Worm (Caenorhabditis elegans) whole organism, L4 larva: ENCODE measurements around the gene lnkn-1.

Source experiments
- D1046.2 ChIP-seq: fragments of 200-800 bp; sonication (Bioruptor generic); IDR thresholded peaks from 2 replicates; pipeline ENCODE4 v1.3.6; 2022; ENCODE audit warnings: missing genetic modification characterization, missing compliant biosample characterization
- F44E2.7 ChIP-seq: fragments of 200-800 bp; sonication (Bioruptor generic); IDR thresholded peaks from 2 replicates; pipeline ENCODE4 v2.1.2; 2022; ENCODE audit warnings: missing genetic modification characterization, missing compliant biosample characterization
- R02D3.7 ChIP-seq: fragments of 150-350 bp; sonication (generic microtip); optimal IDR thresholded peaks from 3 replicates; lab custom pipeline; 2014; ENCODE audit warnings: missing biosample characterization, missing genetic modification characterization
- T26A8.4 ChIP-seq: fragments of 200-800 bp; sonication (Bioruptor generic); IDR thresholded peaks from 2 replicates; pipeline ENCODE4 v1.3.6; 2022; ENCODE audit warnings: missing genetic modification characterization, missing compliant biosample characterization
- Y105C5A.15 ChIP-seq: fragments of 200-800 bp; sonication (Bioruptor generic); IDR thresholded peaks from 2 replicates; pipeline ENCODE4 v1.3.6; 2022; ENCODE audit warnings: missing genetic modification characterization, missing compliant biosample characterization
- aha-1 ChIP-seq: fragments of 150-350 bp; peaks from one replicate; lab custom pipeline; 2014; ENCODE audit warnings: missing biosample characterization, missing genetic modification characterization
- aly-2 ChIP-seq: sonication (generic microtip); optimal IDR thresholded peaks from 2 replicates; lab custom pipeline; 2018; ENCODE audit warnings: missing biosample characterization, missing genetic modification characterization
- attf-4 ChIP-seq: sonication (generic microtip); optimal IDR thresholded peaks from 3 replicates; lab custom pipeline; 2017; ENCODE audit warnings: missing biosample characterization, missing genetic modification characterization
- ceh-20 ChIP-seq: fragments of 200-800 bp; sonication (Bioruptor generic); IDR thresholded peaks from 2 replicates; pipeline ENCODE4 v1.3.6; 2022; ENCODE audit warnings: missing genetic modification reagents, missing genetic modification characterization, missing compliant biosample characterization
- ceh-32 ChIP-seq: sonication (generic microtip); optimal IDR thresholded peaks from 2 replicates; lab custom pipeline; 2016; ENCODE audit warnings: mild to moderate bottlenecking, missing genetic modification characterization, missing compliant biosample characterization; ENCODE audit not compliant: poor library complexity
- ceh-44 ChIP-seq: fragments of 200-800 bp; sonication (Bioruptor generic); IDR thresholded peaks from 2 replicates; pipeline ENCODE4 v1.3.6; 2022; ENCODE audit warnings: missing genetic modification reagents, missing genetic modification characterization, missing compliant biosample characterization
- cey-2 ChIP-seq: sonication (generic microtip); optimal IDR thresholded peaks from 3 replicates; lab custom pipeline; 2017; ENCODE audit warnings: missing genetic modification characterization, mild to moderate bottlenecking, missing compliant biosample characterization, antibody characterized with exemption, borderline replicate concordance; ENCODE audit not compliant: insufficient read depth
- daf-16 ChIP-seq, 3 experiments: sonication (generic microtip); optimal IDR thresholded peaks; 2 replicates each; lab custom pipeline; 2016 to 2017; ENCODE audit warnings: missing genetic modification characterization in 3 of 3, missing genetic modification reagents in 3 of 3, mild to moderate bottlenecking in 2 of 3, missing compliant biosample characterization in 2 of 3, missing biosample characterization in 1 of 3, moderate library complexity in 1 of 3
- daf-19 ChIP-seq: fragments of 200-800 bp; sonication (Bioruptor generic); conservative IDR thresholded peaks from 2 replicates; pipeline ENCODE4 v1.3.6; 2022; ENCODE audit warnings: missing genetic modification characterization, missing compliant biosample characterization
- daf-8 ChIP-seq: fragments of 200-800 bp; sonication (Bioruptor generic); IDR thresholded peaks from 2 replicates; pipeline ENCODE4 v1.3.6; 2022; ENCODE audit warnings: missing genetic modification characterization, missing compliant biosample characterization
- dmd-6 ChIP-seq: fragments of 200-800 bp; sonication (Bioruptor generic); IDR thresholded peaks from 2 replicates; pipeline ENCODE4 v1.3.6; 2022; ENCODE audit warnings: missing genetic modification reagents, missing genetic modification characterization, missing compliant biosample characterization
- dmd-9 ChIP-seq: fragments of 200-800 bp; sonication (Bioruptor generic); IDR thresholded peaks from 2 replicates; pipeline ENCODE4 v1.3.6; 2022; ENCODE audit warnings: missing genetic modification reagents, missing genetic modification characterization, missing compliant biosample characterization
- dve-1 ChIP-seq: sonication (generic microtip); optimal IDR thresholded peaks from 2 replicates; lab custom pipeline; 2017; ENCODE audit warnings: antibody characterized with exemption, mild to moderate bottlenecking, missing genetic modification characterization, missing compliant biosample characterization; ENCODE audit not compliant: insufficient read depth
- egl-27 ChIP-seq: sonication (generic microtip); optimal IDR thresholded peaks from 3 replicates; lab custom pipeline; 2017; ENCODE audit warnings: missing biosample characterization, missing genetic modification reagents, missing genetic modification characterization
- egl-43 ChIP-seq: fragments of 200-800 bp; sonication (Bioruptor generic); IDR thresholded peaks from 2 replicates; pipeline ENCODE4 v1.3.6; 2022; ENCODE audit warnings: missing genetic modification reagents, missing genetic modification characterization, missing compliant biosample characterization
- gei-8 ChIP-seq: fragments of 200-800 bp; sonication (Bioruptor generic); optimal IDR thresholded peaks from 2 replicates; lab custom pipeline; 2018; ENCODE audit warnings: mild to moderate bottlenecking, missing genetic modification characterization, missing compliant biosample characterization
- hif-1 ChIP-seq, 2 experiments: sonication (generic microtip); optimal IDR thresholded peaks; 2 replicates each; lab custom pipeline; 2016 to 2017; ENCODE audit warnings: missing compliant biosample characterization in 2 of 2, missing genetic modification characterization in 2 of 2, missing genetic modification reagents in 2 of 2, missing genotype in 2 of 2, mild to moderate bottlenecking in 1 of 2
- hlh-11 ChIP-seq: fragments of 200-800 bp; sonication (Bioruptor generic); optimal IDR thresholded peaks from 2 replicates; lab custom pipeline; 2018; ENCODE audit warnings: mild to moderate bottlenecking, missing genetic modification characterization, missing compliant biosample characterization
- hmg-1.1 ChIP-seq: fragments of 200-800 bp; sonication (Bioruptor generic); IDR thresholded peaks from 2 replicates; pipeline ENCODE4 v1.3.6; 2022; ENCODE audit warnings: missing genetic modification reagents, missing genetic modification characterization, missing compliant biosample characterization
- lin-38 ChIP-seq: fragments of 200-800 bp; sonication (Bioruptor generic); IDR thresholded peaks from 2 replicates; pipeline ENCODE4 v1.3.6; 2022; ENCODE audit warnings: missing genetic modification reagents, missing genetic modification characterization, missing compliant biosample characterization
- lin-39 ChIP-seq: fragments of 150-350 bp; optimal IDR thresholded peaks from 2 replicates; lab custom pipeline; 2014; ENCODE audit warnings: missing biosample characterization, missing genetic modification reagents, missing genetic modification characterization
- lir-3 ChIP-seq: sonication (generic microtip); optimal IDR thresholded peaks from 2 replicates; lab custom pipeline; 2016; ENCODE audit warnings: mild to moderate bottlenecking, missing genetic modification characterization, missing compliant biosample characterization
- mdl-1 ChIP-seq, 2 experiments: fragments of 150-350 bp in 1 of 2; sonication (generic microtip) in 1 of 2; optimal IDR thresholded peaks; 2 replicates each; lab custom pipeline; 2014 to 2017; ENCODE audit warnings: missing biosample characterization in 2 of 2, missing genetic modification characterization in 2 of 2
- mep-1 ChIP-seq: fragments of 150-350 bp; sonication (generic microtip); optimal IDR thresholded peaks from 3 replicates; lab custom pipeline; 2014; ENCODE audit warnings: missing biosample characterization, missing genetic modification characterization
- mes-2 ChIP-seq: sonication (generic microtip); optimal IDR thresholded peaks from 2 replicates; lab custom pipeline; 2016; ENCODE audit warnings: missing genotype, mild to moderate bottlenecking, missing genetic modification characterization, missing compliant biosample characterization; ENCODE audit not compliant: poor library complexity, severe bottlenecking
- nhr-102 ChIP-seq: sonication (generic microtip); optimal IDR thresholded peaks from 2 replicates; lab custom pipeline; 2016; ENCODE audit warnings: mild to moderate bottlenecking, missing genetic modification characterization, moderate library complexity, missing compliant biosample characterization
- nhr-11 ChIP-seq: fragments of 150-350 bp; optimal IDR thresholded peaks from 2 replicates; lab custom pipeline; 2014; ENCODE audit warnings: missing biosample characterization, missing genetic modification characterization
- nhr-25 ChIP-seq: sonication (generic microtip); optimal IDR thresholded peaks from 2 replicates; lab custom pipeline; 2017; ENCODE audit warnings: missing genetic modification characterization, mild to moderate bottlenecking, missing compliant biosample characterization, antibody characterized with exemption, moderate library complexity, borderline replicate concordance; ENCODE audit not compliant: insufficient read depth
- nhr-41 ChIP-seq: fragments of 200-800 bp; sonication (Bioruptor generic); IDR thresholded peaks from 2 replicates; pipeline ENCODE4 v1.3.6; 2022; ENCODE audit warnings: missing genetic modification reagents, missing genetic modification characterization, missing compliant biosample characterization
- nhr-48 ChIP-seq: sonication (generic microtip); optimal IDR thresholded peaks from 2 replicates; lab custom pipeline; 2016; ENCODE audit warnings: mild to moderate bottlenecking, missing genetic modification characterization, missing compliant biosample characterization
- nhr-6 ChIP-seq: fragments of 150-350 bp; optimal IDR thresholded peaks from 2 replicates; lab custom pipeline; 2014; ENCODE audit warnings: missing biosample characterization, missing genetic modification characterization
- php-3 ChIP-seq: fragments of 200-800 bp; sonication (Bioruptor generic); IDR thresholded peaks from 2 replicates; pipeline ENCODE4 v1.3.6; 2022; ENCODE audit warnings: missing genetic modification reagents, missing genetic modification characterization, missing compliant biosample characterization
- pqm-1 ChIP-seq: sonication (generic microtip); optimal IDR thresholded peaks from 2 replicates; lab custom pipeline; 2017; ENCODE audit warnings: missing biosample characterization, missing genetic modification characterization
- rbr-2 ChIP-seq: sonication (generic microtip); optimal IDR thresholded peaks from 2 replicates; lab custom pipeline; 2016; ENCODE audit warnings: missing genotype, missing genetic modification characterization, missing compliant biosample characterization
- sdz-12 ChIP-seq: fragments of 200-800 bp; sonication (Bioruptor generic); optimal IDR thresholded peaks from 2 replicates; lab custom pipeline; 2018; ENCODE audit warnings: mild to moderate bottlenecking, missing genetic modification characterization, missing compliant biosample characterization
- snpc-4 ChIP-seq: fragments of 150-350 bp; optimal IDR thresholded peaks from 2 replicates; lab custom pipeline; 2014; ENCODE audit warnings: missing biosample characterization, missing genetic modification characterization
- unc-39 ChIP-seq: sonication (generic microtip); optimal IDR thresholded peaks from 2 replicates; lab custom pipeline; 2017; ENCODE audit warnings: missing biosample characterization, missing genetic modification characterization
- zag-1 ChIP-seq: fragments of 150-350 bp; optimal IDR thresholded peaks from 2 replicates; lab custom pipeline; 2014; ENCODE audit warnings: missing biosample characterization, missing genetic modification characterization
- zfp-2 ChIP-seq: sonication (generic microtip); optimal IDR thresholded peaks from 2 replicates; lab custom pipeline; 2016; ENCODE audit warnings: mild to moderate bottlenecking, missing genetic modification characterization, missing compliant biosample characterization
- ztf-7 ChIP-seq: fragments of 150-350 bp; optimal IDR thresholded peaks from 2 replicates; lab custom pipeline; 2014; ENCODE audit warnings: missing biosample characterization, missing genetic modification characterization

Gene lnkn-1

DNA sequence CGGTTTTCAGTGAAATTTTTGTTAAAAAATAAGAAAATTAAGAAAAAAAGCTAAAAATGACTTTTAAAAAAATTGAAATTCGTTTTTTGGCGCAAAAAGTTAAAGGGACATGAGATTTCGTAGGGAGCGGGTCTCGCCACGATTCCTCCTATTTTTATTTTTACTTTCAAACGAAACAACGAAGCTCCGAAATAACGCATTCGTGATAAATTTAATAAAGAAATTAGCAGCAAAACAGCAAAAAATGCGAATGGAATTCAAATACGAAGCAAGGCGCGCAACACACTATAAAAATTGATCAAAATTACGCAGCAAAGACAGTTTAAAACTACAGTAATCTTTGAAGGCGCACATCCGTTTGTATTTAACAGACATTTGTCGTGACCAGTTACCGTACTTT, 9.7 kb downstream of the lnkn-1 start (continued):
- no peak for TF ChIP-seq cey-2 (tag; lab: Kevin White, UChicago)
- no peak for TF ChIP-seq lin-39
- TF ChIP-seq mep-1: peak; percentile 1
- TF ChIP-seq F44E2.7 (GFP tag; lab: Robert Waterston, UW): no peak
- no peak for TF ChIP-seq zfp-2 (tag; lab: Kevin White, UChicago)
- no peak for TF ChIP-seq nhr-11 (tag; lab: Kevin White, UChicago)
- TF ChIP-seq mdl-1 (tag; optimal IDR thresholded peaks at IDR 0.05; lab: Kevin White, UChicago): no peak

DNA sequence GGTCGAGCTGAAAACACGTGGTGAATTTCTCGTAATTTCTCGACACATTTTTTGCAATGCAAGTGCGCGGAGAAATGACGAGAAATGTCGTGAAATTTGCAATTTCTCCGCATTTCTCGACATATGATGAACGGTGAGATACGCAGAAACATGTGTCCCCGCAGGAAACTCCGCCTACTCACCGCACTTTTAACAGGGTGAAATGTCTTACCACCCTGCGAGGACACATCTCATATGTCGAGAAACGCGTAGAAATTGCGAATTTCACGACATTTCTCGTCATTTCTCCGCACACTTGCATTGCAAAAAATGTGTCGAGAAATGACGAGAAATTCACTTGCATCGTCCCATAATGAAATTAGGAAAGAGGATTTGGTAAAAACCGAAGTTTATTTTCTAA, 11.0 kb downstream of the lnkn-1 start:
- 0 out of 2 replicates have a peak, but pooled peaks have one; percentile 11 for TF ChIP-seq D1046.2
- peak; percentile 13 for TF ChIP-seq rbr-2
- TF ChIP-seq hlh-11 (tag; lab: Kevin White, UChicago): peak; percentile 39
- 0 out of 2 replicates have a peak, but pooled peaks have one; percentile 47 for TF ChIP-seq dmd-9 (GFP tag; lab: Robert Waterston, UW)
- 0 out of 2 replicates have a peak, but pooled peaks have one; percentile 18 for TF ChIP-seq hmg-1.1 (GFP tag; lab: Robert Waterston, UW)
- TF ChIP-seq dve-1 (tag; lab: Kevin White, UChicago): peak; percentile 16
- 0 out of 2 replicates have a peak, but pooled peaks have one; percentile 28 for TF ChIP-seq T26A8.4 (GFP tag; lab: Robert Waterston, UW)
- TF ChIP-seq mes-2: peak; percentile 16
- peak; percentile 23 for TF ChIP-seq nhr-48
- peak; percentile 47 for TF ChIP-seq lin-38 (GFP tag; lab: Robert Waterston, UW)
- peak; percentile 28 for TF ChIP-seq nhr-102 (tag; lab: Kevin White, UChicago)
- peak; percentile 9; the same call in 1 of the 2 replicates for TF ChIP-seq dmd-6 (GFP tag; lab: Robert Waterston, UW)
- TF ChIP-seq php-3 (GFP tag; lab: Robert Waterston, UW): peak; percentile 34; the same call in 1 of the 2 replicates
- TF ChIP-seq ceh-20 (GFP tag; lab: Robert Waterston, UW): peak; percentile 19; the same call in 1 of the 2 replicates

DNA sequence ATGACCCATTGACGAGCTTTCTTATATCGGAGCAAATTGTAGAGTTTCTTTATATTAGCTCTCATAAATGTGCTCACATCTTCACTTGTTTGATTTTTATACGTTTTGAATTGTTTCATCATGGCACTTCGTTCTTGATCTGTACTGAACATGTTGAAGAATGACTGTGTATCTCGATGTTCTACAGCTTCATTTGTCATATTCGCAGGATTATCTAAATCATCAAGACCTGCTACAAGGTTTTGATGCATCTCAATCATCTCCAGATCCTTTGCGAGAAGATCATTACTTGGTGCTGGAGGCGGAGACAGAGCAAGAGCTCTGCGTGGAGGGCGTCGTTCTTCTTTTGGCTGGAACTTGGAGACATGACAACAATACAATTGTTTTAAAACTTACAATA, 13.2 kb downstream of the lnkn-1 start:
- peak; percentile 69 for TF ChIP-seq aha-1 (tag; lab: Kevin White, UChicago)
- TF ChIP-seq php-3 (GFP tag; lab: Robert Waterston, UW): no peak
- TF ChIP-seq daf-19 (GFP tag; lab: Robert Waterston, UW): no peak

DNA sequence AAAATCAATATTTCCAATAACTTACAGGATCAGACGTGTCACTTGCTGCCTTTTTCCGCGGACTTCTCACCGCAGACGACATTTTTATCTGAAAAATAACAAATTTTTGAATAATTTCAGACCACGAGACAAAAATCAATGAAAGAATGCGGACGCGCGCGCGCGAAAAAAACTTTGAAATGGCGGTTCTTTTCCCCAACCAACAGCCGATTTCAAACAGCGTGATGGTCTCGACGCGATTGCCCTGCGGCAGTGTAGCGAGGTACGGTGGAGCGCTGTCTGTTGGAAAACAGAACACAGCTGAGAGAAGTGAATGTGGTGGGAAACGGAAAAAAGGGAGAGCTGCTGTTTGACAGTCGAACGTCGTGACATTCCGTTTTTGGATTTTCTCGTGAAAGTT, 14.0 kb downstream of the lnkn-1 start, which contains the start of gene lin-9:
TSS of gene lin-9 (minus strand) at position 88 of the 400 bp plus-strand sequence.
- TF ChIP-seq ztf-7 (tag; lab: Kevin White, UChicago) (peak; percentile 83), Y105C5A.15 (GFP tag; lab: Robert Waterston, UW) (no peak), lin-39 (no peak), aly-2 (tag; lab: Kevin White, UChicago) (no peak), F44E2.7 (GFP tag; lab: Robert Waterston, UW) (0 out of 2 replicates have a peak, but pooled peaks have one; percentile 24), ceh-32 (tag; lab: Kevin White, UChicago) (peak; percentile 76), snpc-4 (tag; lab: Kevin White, UChicago) (no peak), daf-16 (GFP tag; optimal IDR thresholded peaks at IDR 0.05; lab: Kevin White, UChicago) (peak; percentile 64 to 91), daf-16 (tag; optimal IDR thresholded peaks at IDR 0.05; lab: Kevin White, UChicago) (peak; percentile 89), nhr-6 (tag; lab: Kevin White, UChicago) (peak; percentile 94), pqm-1 (tag; lab: Kevin White, UChicago) (peak; percentile 19), egl-27 (tag; lab: Kevin White, UChicago) (no peak), mes-2 (peak; percentile 95), R02D3.7 (no peak), ceh-44 (GFP tag; lab: Robert Waterston, UW) (peak; percentile 81), nhr-41 (GFP tag; lab: Robert Waterston, UW) (no peak), rbr-2 (peak; percentile 94), daf-8 (GFP tag; lab: Robert Waterston, UW) (no peak), zag-1 (tag; lab: Kevin White, UChicago) (no peak), sdz-12 (no peak), nhr-25 (peak; percentile 71), gei-8 (GFP tag; lab: Kevin White, UChicago) (no peak), attf-4 (no peak), unc-39 (tag; lab: Kevin White, UChicago) (no peak), hif-1 (tag; optimal IDR thresholded peaks at IDR 0.05; lab: Kevin White, UChicago) (peak; percentile 57 to 89), lir-3 (tag; lab: Kevin White, UChicago) (peak; percentile 23), nhr-11 (tag; lab: Kevin White, UChicago) (peak; percentile 96), egl-43 (peak; percentile 93)
